Worm (Caenorhabditis elegans) whole organism, L4 larva: ENCODE results near the gene T22F3.7.
"Not testable (repeated sequence)": the region's sequence is repeated elsewhere in the genome, so short reads cannot be mapped to it uniquely, and the experiment has no call there.

ENCODE experiments used
- F10B5.3 ChIP-seq: sonication (generic microtip); optimal IDR thresholded peaks from 2 replicates; lab custom pipeline; 2016; ENCODE audit warnings: mild to moderate bottlenecking, missing genetic modification characterization, missing compliant biosample characterization
- F26F4.8 ChIP-seq: fragments of 200-800 bp; sonication (Bioruptor generic); conservative IDR thresholded peaks from 2 replicates; pipeline ENCODE4 v1.3.6; 2022; ENCODE audit warnings: missing genetic modification characterization, missing compliant biosample characterization
- T20F7.1 ChIP-seq: fragments of 200-800 bp; sonication (Bioruptor generic); optimal IDR thresholded peaks from 2 replicates; lab custom pipeline; 2018; ENCODE audit warnings: mild to moderate bottlenecking, missing genetic modification characterization, missing compliant biosample characterization
- Y105C5A.15 ChIP-seq: fragments of 200-800 bp; sonication (Bioruptor generic); IDR thresholded peaks from 2 replicates; pipeline ENCODE4 v1.3.6; 2022; ENCODE audit warnings: missing genetic modification characterization, missing compliant biosample characterization
- Y5F2A.4 ChIP-seq: fragments of 200-800 bp; sonication (Bioruptor generic); optimal IDR thresholded peaks from 2 replicates; lab custom pipeline; 2018; ENCODE audit warnings: mild to moderate bottlenecking, missing genetic modification characterization, missing compliant biosample characterization
- aly-2 ChIP-seq: sonication (generic microtip); optimal IDR thresholded peaks from 2 replicates; lab custom pipeline; 2018; ENCODE audit warnings: missing biosample characterization, missing genetic modification characterization
- ama-1 ChIP-seq: fragments of 150-350 bp; optimal IDR thresholded peaks from 2 replicates; lab custom pipeline; 2014; ENCODE audit warnings: inconsistent platforms, mixed read lengths
- ceh-32 ChIP-seq: sonication (generic microtip); optimal IDR thresholded peaks from 2 replicates; lab custom pipeline; 2016; ENCODE audit warnings: mild to moderate bottlenecking, missing genetic modification characterization, missing compliant biosample characterization; ENCODE audit not compliant: poor library complexity
- ceh-44 ChIP-seq: fragments of 200-800 bp; sonication (Bioruptor generic); IDR thresholded peaks from 2 replicates; pipeline ENCODE4 v1.3.6; 2022; ENCODE audit warnings: missing genetic modification reagents, missing genetic modification characterization, missing compliant biosample characterization
- ceh-62 ChIP-seq: sonication (generic microtip); optimal IDR thresholded peaks from 2 replicates; lab custom pipeline; 2017; ENCODE audit warnings: missing biosample characterization, missing genetic modification characterization
- daf-19 ChIP-seq: fragments of 200-800 bp; sonication (Bioruptor generic); conservative IDR thresholded peaks from 2 replicates; pipeline ENCODE4 v1.3.6; 2022; ENCODE audit warnings: missing genetic modification characterization, missing compliant biosample characterization
- dmd-6 ChIP-seq: fragments of 200-800 bp; sonication (Bioruptor generic); IDR thresholded peaks from 2 replicates; pipeline ENCODE4 v1.3.6; 2022; ENCODE audit warnings: missing genetic modification reagents, missing genetic modification characterization, missing compliant biosample characterization
- dmd-8 ChIP-seq: fragments of 200-800 bp; sonication (Bioruptor generic); IDR thresholded peaks from 2 replicates; pipeline ENCODE4 v1.3.6; 2022; ENCODE audit warnings: missing genetic modification characterization, missing compliant biosample characterization
- dpl-1 ChIP-seq: fragments of 150-350 bp; optimal IDR thresholded peaks from 2 replicates; lab custom pipeline; 2014; ENCODE audit warnings: missing biosample characterization, missing genetic modification reagents, missing genetic modification characterization
- lim-7 ChIP-seq: fragments of 200-800 bp; sonication (Bioruptor generic); IDR thresholded peaks from 2 replicates; pipeline ENCODE4 v1.3.6; 2022; ENCODE audit warnings: missing genetic modification characterization, missing compliant biosample characterization
- lin-1 ChIP-seq: fragments of 200-800 bp; sonication (Bioruptor generic); IDR thresholded peaks from 2 replicates; pipeline ENCODE4 v1.3.6; 2022; ENCODE audit warnings: missing genetic modification reagents, missing genetic modification characterization, missing compliant biosample characterization
- lin-13 ChIP-seq: fragments of 150-350 bp; optimal IDR thresholded peaks from 2 replicates; lab custom pipeline; 2014; ENCODE audit warnings: missing biosample characterization, missing genetic modification reagents, missing genetic modification characterization
- lin-38 ChIP-seq: fragments of 200-800 bp; sonication (Bioruptor generic); IDR thresholded peaks from 2 replicates; pipeline ENCODE4 v1.3.6; 2022; ENCODE audit warnings: missing genetic modification reagents, missing genetic modification characterization, missing compliant biosample characterization
- lin-39 ChIP-seq: fragments of 150-350 bp; optimal IDR thresholded peaks from 2 replicates; lab custom pipeline; 2014; ENCODE audit warnings: missing biosample characterization, missing genetic modification reagents, missing genetic modification characterization
- nhr-10 ChIP-seq: fragments of 150-350 bp; optimal IDR thresholded peaks from 2 replicates; lab custom pipeline; 2014; ENCODE audit warnings: missing biosample characterization, missing genetic modification characterization
- nhr-102 ChIP-seq: sonication (generic microtip); optimal IDR thresholded peaks from 2 replicates; lab custom pipeline; 2016; ENCODE audit warnings: mild to moderate bottlenecking, missing genetic modification characterization, moderate library complexity, missing compliant biosample characterization
- nhr-48 ChIP-seq: sonication (generic microtip); optimal IDR thresholded peaks from 2 replicates; lab custom pipeline; 2016; ENCODE audit warnings: mild to moderate bottlenecking, missing genetic modification characterization, missing compliant biosample characterization
- set-16 ChIP-seq: fragments of 200-800 bp; sonication (Bioruptor generic); IDR thresholded peaks from 2 replicates; pipeline ENCODE4 v1.3.6; 2022; ENCODE audit warnings: missing genetic modification reagents, missing genetic modification characterization, missing compliant biosample characterization
- spr-1 ChIP-seq: sonication (generic microtip); optimal IDR thresholded peaks from 2 replicates; lab custom pipeline; 2016; ENCODE audit warnings: mild to moderate bottlenecking, missing genetic modification characterization, missing compliant biosample characterization
- tag-97 ChIP-seq: fragments of 200-800 bp; sonication (Bioruptor generic); IDR thresholded peaks from 2 replicates; pipeline ENCODE4 v1.3.6; 2022; ENCODE audit warnings: missing genetic modification characterization, missing compliant biosample characterization
- tra-1 ChIP-seq: fragments of 200-800 bp; sonication (Bioruptor generic); IDR thresholded peaks from 2 replicates; pipeline ENCODE4 v1.3.6; 2022; ENCODE audit warnings: missing genetic modification reagents, missing genetic modification characterization, missing compliant biosample characterization
- unc-39 ChIP-seq: sonication (generic microtip); optimal IDR thresholded peaks from 2 replicates; lab custom pipeline; 2017; ENCODE audit warnings: missing biosample characterization, missing genetic modification characterization
- zfp-2 ChIP-seq: sonication (generic microtip); optimal IDR thresholded peaks from 2 replicates; lab custom pipeline; 2016; ENCODE audit warnings: mild to moderate bottlenecking, missing genetic modification characterization, missing compliant biosample characterization

T22F3.7 gene

ce11 chrV:3572408-3572807 is 28.1 kb downstream of the T22F3.7 start, which contains the start of gene F40C5.1:
Gene F40C5.1, plus strand, starts transcription at chrV:3572708.
- TF ChIP-seq F26F4.8, ceh-44, lin-38 (GFP tag; lab: Robert Waterston, UW): not testable (repeated sequence)
- TF ChIP-seq, all 104 proteins: peak for 0; not testable (repeated sequence) for 104

ce11 chrV:3570695-3571094 is 29.8 kb downstream of the T22F3.7 start, which contains the start of gene F40C5.2:
Gene F40C5.2, plus strand, starts transcription at chrV:3570995.
- not testable (repeated sequence) for TF ChIP-seq lin-39 (tag; lab: Kevin White, UChicago); T20F7.1; dmd-8

- not testable (repeated sequence) for TF ChIP-seq ama-1 (lab: Kevin White, UChicago); Y105C5A.15; tag-97 (GFP tag; lab: Robert Waterston, UW)
Measured at ce11 chrV:3564335-3564734, 36.1 kb downstream of the T22F3.7 start, which contains the start of gene T24A6.17. Gene T24A6.17, minus strand, starts transcription at chrV:3564435.

- TF ChIP-seq nhr-48 (tag; lab: Kevin White, UChicago); dpl-1; daf-19 (GFP tag; lab: Robert Waterston, UW): not testable (repeated sequence)
Measured at ce11 chrV:3562824-3563223, 37.6 kb downstream of the T22F3.7 start, which contains the start of gene T24A6.16. Gene T24A6.16, minus strand, starts transcription at chrV:3562924.

ce11 chrV:3559704-3560103 is 40.8 kb downstream of the T22F3.7 start:
- TF ChIP-seq set-16 (GFP tag; lab: Robert Waterston, UW): peak; percentile 58; the same call in 1 of the 2 replicates

- TF ChIP-seq F10B5.3 (tag; lab: Kevin White, UChicago); dpl-1; tra-1: not testable (repeated sequence)
Measured at ce11 chrV:3558744-3559143, 41.7 kb downstream of the T22F3.7 start, which contains the start of gene T24A6.1. Gene T24A6.1, plus strand, starts transcription at chrV:3559044.

- TF ChIP-seq nhr-10 (tag; lab: Kevin White, UChicago) (no peak), aly-2 (tag; lab: Kevin White, UChicago) (no peak), set-16 (GFP tag; lab: Robert Waterston, UW) (peak; percentile 51), dmd-6 (GFP tag; lab: Robert Waterston, UW) (no peak), lim-7 (GFP tag; lab: Robert Waterston, UW) (peak; percentile 21; the same call in 1 of the 2 replicates)
Measured at ce11 chrV:3557422-3557821, 43.0 kb downstream of the T22F3.7 start, which contains the start of gene grl-31. Gene grl-31, minus strand, starts transcription at chrV:3557778.

- no peak for TF ChIP-seq nhr-102 (tag; lab: Kevin White, UChicago)
- TF ChIP-seq daf-19 (GFP tag; lab: Robert Waterston, UW): no peak
- no peak for TF ChIP-seq lin-1
- TF ChIP-seq ceh-62 (tag; lab: Kevin White, UChicago): no peak
- TF ChIP-seq Y5F2A.4 (GFP tag; lab: Kevin White, UChicago): no peak
- TF ChIP-seq unc-39 (tag; lab: Kevin White, UChicago): no peak
- TF ChIP-seq ceh-32 (tag; lab: Kevin White, UChicago): no peak
- no peak for TF ChIP-seq spr-1
- TF ChIP-seq lin-13: no peak
- TF ChIP-seq dpl-1: no peak
- TF ChIP-seq zfp-2 (tag; lab: Kevin White, UChicago): no peak
Measured at ce11 chrV:3555986-3556385, 44.5 kb downstream of the T22F3.7 start, which contains the start of gene grl-30. Gene grl-30, plus strand, starts transcription at chrV:3556286.
